Worm (Caenorhabditis elegans): Measurements from ENCODE around the gene pqn-15.

ce11 chrX:4342730-4343129, 36.0 kb upstream of the pqn-15 start:
- TF ChIP-seq ztf-23 (GFP tag; IDR thresholded peaks at IDR 0.05) (no peak), klf-2 (GFP tag; conservative IDR thresholded peaks at IDR 0.05) (no peak), flt-1 (GFP tag; IDR thresholded peaks at IDR 0.05) (no peak), T22C8.4 (GFP tag; IDR thresholded peaks at IDR 0.05) (no peak), ref-1 (GFP tag; conservative IDR thresholded peaks at IDR 0.05) (no peak)

Data from whole organism, midembryonic.